Worm (Caenorhabditis elegans) whole organism, midembryonic: ENCODE measurements around the gene srsx-17.

ENCODE experiments used
- flt-1 ChIP-seq: fragments of 200-800 bp; sonication (Bioruptor generic); IDR thresholded peaks from 2 replicates; pipeline ENCODE4 v1.3.6; 2022; ENCODE audit warnings: missing genetic modification characterization, missing compliant biosample characterization
- ref-1 ChIP-seq: fragments of 200-800 bp; sonication (Bioruptor generic); conservative IDR thresholded peaks from 2 replicates; pipeline ENCODE4 v1.3.6; 2022; ENCODE audit warnings: missing genetic modification reagents, missing genetic modification characterization, missing compliant biosample characterization
- ztf-23 ChIP-seq: fragments of 200-800 bp; sonication (Bioruptor generic); IDR thresholded peaks from 2 replicates; pipeline ENCODE4 v1.3.6; 2022; ENCODE audit warnings: missing genetic modification reagents, missing genetic modification characterization, missing compliant biosample characterization

- TF ChIP-seq ztf-23 (GFP tag; lab: Robert Waterston, UW), result peak; percentile 72; the same call in 1 of the 2 replicates
- TF ChIP-seq ref-1 (GFP tag; lab: Robert Waterston, UW), result no peak
- peak; percentile 79 for TF ChIP-seq flt-1
Measured at ce11 chrV:5917707-5918106, 9.7 kb upstream of the srsx-17 start, which contains the start of gene lrpr-1.
